Fruit fly (Drosophila melanogaster): ENCODE results near the gene tal-3A.

The tal-3A gene

dm6 chr3R:13801184-13802056 lies 11.5 kb upstream of the tal-3A start:
- TF ChIP-seq CG17806 (tag; optimal IDR thresholded peaks at IDR 0.05), result no peak
- TF ChIP-seq CG8159 (tag; optimal IDR thresholded peaks at IDR 0.05), result no peak
- no peak for TF ChIP-seq CG10348 (GFP tag; IDR thresholded peaks at IDR 0.05)
- no peak for TF ChIP-seq D1 (tag; optimal IDR thresholded peaks at IDR 0.05)
- TF ChIP-seq CG32121 (GFP tag; IDR thresholded peaks at IDR 0.05), result no peak
- 0 out of 2 replicates have a peak, but pooled peaks have one; percentile 10 for TF ChIP-seq CG12605 (GFP tag; IDR thresholded peaks at IDR 0.05)
- 0 out of 3 replicates have a peak, but pooled peaks have one; percentile 30 for TF ChIP-seq CG4496 (GFP tag; IDR thresholded peaks at IDR 0.05)
- no peak for TF ChIP-seq EcR (GFP tag; optimal IDR thresholded peaks at IDR 0.05)
- no peak for TF ChIP-seq CG15710 (tag; optimal IDR thresholded peaks at IDR 0.05)
- no peak for TF ChIP-seq Ets98B (GFP tag; IDR thresholded peaks at IDR 0.05)
- TF ChIP-seq CG8301 (tag; optimal IDR thresholded peaks at IDR 0.05), result no peak
- TF ChIP-seq fd96Ca (GFP tag; IDR thresholded peaks at IDR 0.05), result no peak

- TF ChIP-seq CG8301 (tag; optimal IDR thresholded peaks at IDR 0.05), result no peak
- 0 out of 2 replicates have a peak, but pooled peaks have one; percentile 2 for TF ChIP-seq CG12605 (GFP tag; IDR thresholded peaks at IDR 0.05)
Measured at dm6 chr3R:13802057-13802817, 10.7 kb upstream of the tal-3A start.

dm6 chr3R:13803185-13803887 lies 9.6 kb upstream of the tal-3A start:
- TF ChIP-seq CG4496 (GFP tag; IDR thresholded peaks at IDR 0.05) (no peak), CG15710 (tag; optimal IDR thresholded peaks at IDR 0.05) (no peak), rn (GFP tag; IDR thresholded peaks at IDR 0.05) (no peak), gl (tag; optimal IDR thresholded peaks at IDR 0.05) (no peak), Pif1A (GFP tag; optimal IDR thresholded peaks at IDR 0.05) (no peak), Ets98B (GFP tag; IDR thresholded peaks at IDR 0.05) (no peak), CG13204 (GFP tag; optimal IDR thresholded peaks at IDR 0.05) (no peak)

dm6 chr3R:13803892-13804710 lies 8.8 kb upstream of the tal-3A start:
- no peak for TF ChIP-seq Ets98B (GFP tag; IDR thresholded peaks at IDR 0.05)
- TF ChIP-seq CG34367 (tag; optimal IDR thresholded peaks at IDR 0.05), result no peak
- TF ChIP-seq CG14655 (GFP tag; optimal IDR thresholded peaks at IDR 0.05), result peak; percentile 39
- TF ChIP-seq Pif1B (GFP tag; optimal IDR thresholded peaks at IDR 0.05), result no peak
- TF ChIP-seq CG10348 (GFP tag; IDR thresholded peaks at IDR 0.05), result no peak
- TF ChIP-seq CG8159 (tag; optimal IDR thresholded peaks at IDR 0.05), result peak; percentile 57
- TF ChIP-seq CG9948 (tag; optimal IDR thresholded peaks at IDR 0.05), result peak; percentile 1
- peak; percentile 19 for TF ChIP-seq CG15710 (tag; optimal IDR thresholded peaks at IDR 0.05)

- TF ChIP-seq CG9948 (tag; optimal IDR thresholded peaks at IDR 0.05), result no peak
- peak; percentile 42; the same call in 1 of the 2 replicates for TF ChIP-seq CG32121 (GFP tag; IDR thresholded peaks at IDR 0.05)
- 0 out of 2 replicates have a peak, but pooled peaks have one; percentile 15 for TF ChIP-seq Ets98B (GFP tag; IDR thresholded peaks at IDR 0.05)
Measured at dm6 chr3R:13804971-13805603, 7.8 kb upstream of the tal-3A start.

- no peak for TF ChIP-seq CG10348 (GFP tag; IDR thresholded peaks at IDR 0.05)
- no peak for TF ChIP-seq CG8301 (tag; optimal IDR thresholded peaks at IDR 0.05)
- TF ChIP-seq rn (GFP tag; IDR thresholded peaks at IDR 0.05), result no peak
- no peak for TF ChIP-seq CG34367 (tag; optimal IDR thresholded peaks at IDR 0.05)
- TF ChIP-seq CG17806 (tag; optimal IDR thresholded peaks at IDR 0.05), result no peak
- no peak for TF ChIP-seq CG8159 (tag; optimal IDR thresholded peaks at IDR 0.05)
- TF ChIP-seq Ets98B (GFP tag; IDR thresholded peaks at IDR 0.05), result peak; percentile 5; the same call in 1 of the 2 replicates
- no peak for TF ChIP-seq CG13204 (GFP tag; optimal IDR thresholded peaks at IDR 0.05)
- peak; percentile 92 for TF ChIP-seq EcR (GFP tag; optimal IDR thresholded peaks at IDR 0.05)
Measured at dm6 chr3R:13806032-13806709, 6.7 kb upstream of the tal-3A start.

Measured in whole organism, pupa.